Worm (Caenorhabditis elegans): ENCODE results near the gene tric-1B.1.

DNA sequence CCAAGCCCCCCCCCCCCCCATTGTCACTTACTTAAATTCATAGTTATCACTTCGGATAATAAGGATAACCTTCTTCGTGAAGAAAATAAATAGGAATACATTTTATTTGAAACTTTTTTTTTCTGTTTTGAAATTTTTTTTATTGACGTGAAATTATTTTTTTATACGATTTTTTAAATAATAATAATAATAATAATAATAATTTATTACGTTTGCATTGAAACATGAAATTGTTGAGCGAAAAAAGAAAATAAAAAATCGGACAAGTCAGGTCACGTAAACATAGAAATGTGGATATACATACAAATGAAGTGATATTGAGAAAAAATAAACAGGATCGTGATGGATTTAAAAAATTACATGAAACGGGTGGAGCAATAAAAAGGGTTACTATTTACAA is 43.6 kb upstream of the tric-1B.1 start, which contains the start of gene C50E10.2:
- TF ChIP-seq scrt-1 (GFP tag; IDR thresholded peaks at IDR 0.05): no peak
- no peak for TF ChIP-seq ama-1 (optimal IDR thresholded peaks at IDR 0.05)
- TF ChIP-seq hnd-1 (tag; optimal IDR thresholded peaks at IDR 0.05): no peak
- TF ChIP-seq ceh-13 (GFP tag; optimal IDR thresholded peaks at IDR 0.05): no peak
- TF ChIP-seq aly-1 (tag; optimal IDR thresholded peaks at IDR 0.05): no peak
- TF ChIP-seq ceh-36 (tag; optimal IDR thresholded peaks at IDR 0.05): no peak
- no peak for TF ChIP-seq pes-1 (GFP tag; IDR thresholded peaks at IDR 0.05)
- no peak for TF ChIP-seq flt-1 (GFP tag; IDR thresholded peaks at IDR 0.05)
- TF ChIP-seq hmbx-1 (tag; optimal IDR thresholded peaks at IDR 0.05): no peak
- TF ChIP-seq F13C5.2 (tag; optimal IDR thresholded peaks at IDR 0.05): no peak
- TF ChIP-seq sea-1 (GFP tag; conservative IDR thresholded peaks at IDR 0.05): no peak

Measured in whole organism, early embryonic.